Worm (Caenorhabditis elegans): ENCODE data around the gene ZK1055.6.

The ZK1055.6 gene

ce11 chrV:6630769-6631168 is 28.4 kb upstream of the ZK1055.6 start:
- TF ChIP-seq B0310.2 (tag; optimal IDR thresholded peaks at IDR 0.05) (no peak), ets-7 (tag; optimal IDR thresholded peaks at IDR 0.05) (no peak), aly-1 (tag; optimal IDR thresholded peaks at IDR 0.05) (no peak)

ce11 chrV:6626244-6626643 is 23.8 kb upstream of the ZK1055.6 start, which contains the start of gene ppt-1:
TSS of gene ppt-1 (minus strand) at chrV:6626344.
- TF ChIP-seq tbx-37 (GFP tag; conservative IDR thresholded peaks at IDR 0.05), result no peak
- no peak for TF ChIP-seq tbx-11 (GFP tag; IDR thresholded peaks at IDR 0.05)
- TF ChIP-seq aly-1 (tag; optimal IDR thresholded peaks at IDR 0.05), result no peak
- TF ChIP-seq sea-1 (GFP tag; conservative IDR thresholded peaks at IDR 0.05), result no peak
- no peak for TF ChIP-seq ceh-13 (GFP tag; optimal IDR thresholded peaks at IDR 0.05)
- TF ChIP-seq ama-1 (optimal IDR thresholded peaks at IDR 0.05), result no peak
- TF ChIP-seq ets-7 (tag; optimal IDR thresholded peaks at IDR 0.05), result no peak
- TF ChIP-seq ceh-36 (tag; optimal IDR thresholded peaks at IDR 0.05), result no peak
- TF ChIP-seq hnd-1 (tag; optimal IDR thresholded peaks at IDR 0.05), result no peak
- no peak for TF ChIP-seq flt-1 (GFP tag; IDR thresholded peaks at IDR 0.05)
- no peak for TF ChIP-seq hmg-4 (GFP tag; optimal IDR thresholded peaks at IDR 0.05)

- TF ChIP-seq hmbx-1 (tag; optimal IDR thresholded peaks at IDR 0.05) (no peak), B0310.2 (tag; optimal IDR thresholded peaks at IDR 0.05) (no peak), hnd-1 (tag; optimal IDR thresholded peaks at IDR 0.05) (no peak), F13C5.2 (tag; optimal IDR thresholded peaks at IDR 0.05) (no peak), ceh-13 (GFP tag; optimal IDR thresholded peaks at IDR 0.05) (no peak)
These were observed 19.5 kb upstream of the ZK1055.6 start, which contains the start of gene nhr-37 for ce11 chrV:6621894-6622293. TSS of gene nhr-37 (plus strand) at chrV:6622194.

ce11 chrV:6620809-6621208 is 18.4 kb upstream of the ZK1055.6 start:
- TF ChIP-seq ceh-36 (tag; optimal IDR thresholded peaks at IDR 0.05) (no peak), F13C5.2 (tag; optimal IDR thresholded peaks at IDR 0.05) (no peak), flt-1 (GFP tag; IDR thresholded peaks at IDR 0.05) (no peak), aly-1 (tag; optimal IDR thresholded peaks at IDR 0.05) (no peak), ets-7 (tag; optimal IDR thresholded peaks at IDR 0.05) (no peak), scrt-1 (GFP tag; IDR thresholded peaks at IDR 0.05) (no peak), ceh-13 (GFP tag; optimal IDR thresholded peaks at IDR 0.05) (no peak), hmbx-1 (tag; optimal IDR thresholded peaks at IDR 0.05) (no peak), tbx-11 (GFP tag; IDR thresholded peaks at IDR 0.05) (no peak), tra-4 (tag; optimal IDR thresholded peaks at IDR 0.05) (no peak), sea-1 (GFP tag; conservative IDR thresholded peaks at IDR 0.05) (no peak), hmg-4 (GFP tag; optimal IDR thresholded peaks at IDR 0.05) (no peak), B0310.2 (tag; optimal IDR thresholded peaks at IDR 0.05) (no peak), tbx-37 (GFP tag; conservative IDR thresholded peaks at IDR 0.05) (no peak), hnd-1 (tag; optimal IDR thresholded peaks at IDR 0.05) (no peak), pes-1 (GFP tag; IDR thresholded peaks at IDR 0.05) (no peak), ama-1 (optimal IDR thresholded peaks at IDR 0.05) (no peak)

ce11 chrV:6616294-6616693 is 13.9 kb upstream of the ZK1055.6 start:
- TF ChIP-seq hmbx-1 (tag; optimal IDR thresholded peaks at IDR 0.05) (no peak), B0310.2 (tag; optimal IDR thresholded peaks at IDR 0.05) (no peak), tbx-11 (GFP tag; IDR thresholded peaks at IDR 0.05) (no peak), ceh-36 (tag; optimal IDR thresholded peaks at IDR 0.05) (no peak), scrt-1 (GFP tag; IDR thresholded peaks at IDR 0.05) (no peak), ama-1 (optimal IDR thresholded peaks at IDR 0.05) (no peak), hnd-1 (tag; optimal IDR thresholded peaks at IDR 0.05) (no peak), flt-1 (GFP tag; IDR thresholded peaks at IDR 0.05) (no peak), tbx-37 (GFP tag; conservative IDR thresholded peaks at IDR 0.05) (no peak), tra-4 (tag; optimal IDR thresholded peaks at IDR 0.05) (no peak)

- no peak for TF ChIP-seq ceh-13 (GFP tag; optimal IDR thresholded peaks at IDR 0.05)
- no peak for TF ChIP-seq ama-1 (optimal IDR thresholded peaks at IDR 0.05)
- no peak for TF ChIP-seq sea-1 (GFP tag; conservative IDR thresholded peaks at IDR 0.05)
- TF ChIP-seq aly-1 (tag; optimal IDR thresholded peaks at IDR 0.05), result no peak
- no peak for TF ChIP-seq hmbx-1 (tag; optimal IDR thresholded peaks at IDR 0.05)
- TF ChIP-seq tra-4 (tag; optimal IDR thresholded peaks at IDR 0.05), result no peak
- no peak for TF ChIP-seq scrt-1 (GFP tag; IDR thresholded peaks at IDR 0.05)
- TF ChIP-seq hnd-1 (tag; optimal IDR thresholded peaks at IDR 0.05), result no peak
- TF ChIP-seq hmg-4 (GFP tag; optimal IDR thresholded peaks at IDR 0.05), result no peak
- TF ChIP-seq B0310.2 (tag; optimal IDR thresholded peaks at IDR 0.05), result no peak
- TF ChIP-seq ceh-36 (tag; optimal IDR thresholded peaks at IDR 0.05), result no peak
- no peak for TF ChIP-seq pes-1 (GFP tag; IDR thresholded peaks at IDR 0.05)
- TF ChIP-seq F13C5.2 (tag; optimal IDR thresholded peaks at IDR 0.05), result no peak
- no peak for TF ChIP-seq flt-1 (GFP tag; IDR thresholded peaks at IDR 0.05)
- no peak for TF ChIP-seq tbx-11 (GFP tag; IDR thresholded peaks at IDR 0.05)
- no peak for TF ChIP-seq ets-7 (tag; optimal IDR thresholded peaks at IDR 0.05)
- no peak for TF ChIP-seq tbx-37 (GFP tag; conservative IDR thresholded peaks at IDR 0.05)
These were observed 12.6 kb upstream of the ZK1055.6 start for ce11 chrV:6614968-6615367.

- TF ChIP-seq F13C5.2 (tag; optimal IDR thresholded peaks at IDR 0.05), result no peak
- TF ChIP-seq flt-1 (GFP tag; IDR thresholded peaks at IDR 0.05), result no peak
- TF ChIP-seq aly-1 (tag; optimal IDR thresholded peaks at IDR 0.05), result no peak
- no peak for TF ChIP-seq sea-1 (GFP tag; conservative IDR thresholded peaks at IDR 0.05)
- TF ChIP-seq scrt-1 (GFP tag; IDR thresholded peaks at IDR 0.05), result no peak
- no peak for TF ChIP-seq pes-1 (GFP tag; IDR thresholded peaks at IDR 0.05)
- no peak for TF ChIP-seq tbx-11 (GFP tag; IDR thresholded peaks at IDR 0.05)
- TF ChIP-seq hmg-4 (GFP tag; optimal IDR thresholded peaks at IDR 0.05), result no peak
- TF ChIP-seq B0310.2 (tag; optimal IDR thresholded peaks at IDR 0.05), result no peak
- TF ChIP-seq tra-4 (tag; optimal IDR thresholded peaks at IDR 0.05), result no peak
- TF ChIP-seq hnd-1 (tag; optimal IDR thresholded peaks at IDR 0.05), result no peak
- no peak for TF ChIP-seq ets-7 (tag; optimal IDR thresholded peaks at IDR 0.05)
- no peak for TF ChIP-seq hmbx-1 (tag; optimal IDR thresholded peaks at IDR 0.05)
- no peak for TF ChIP-seq tbx-37 (GFP tag; conservative IDR thresholded peaks at IDR 0.05)
- no peak for TF ChIP-seq ceh-13 (GFP tag; optimal IDR thresholded peaks at IDR 0.05)
- TF ChIP-seq ama-1 (optimal IDR thresholded peaks at IDR 0.05), result no peak
- TF ChIP-seq ceh-36 (tag; optimal IDR thresholded peaks at IDR 0.05), result no peak
These were observed 11.8 kb upstream of the ZK1055.6 start, which contains the start of gene cpr-4 for ce11 chrV:6614152-6614734. TSS of gene cpr-4 (plus strand) at chrV:6614674.
